Worm (Caenorhabditis elegans) whole organism, young adult: ENCODE measurements around the gene cest-24.

ENCODE experiments used
- B0019.2 ChIP-seq: fragments of 200-800 bp; sonication (Bioruptor generic); conservative IDR thresholded peaks from 2 replicates; pipeline ENCODE4 v1.3.6; 2022; ENCODE audit warnings: missing genetic modification reagents, missing genetic modification characterization, missing compliant biosample characterization
- B0261.1 ChIP-seq: sonication (generic microtip); optimal IDR thresholded peaks from 2 replicates; lab custom pipeline; 2016; ENCODE audit warnings: mild to moderate bottlenecking, missing genetic modification characterization, moderate library complexity, missing compliant biosample characterization
- F57C9.4 ChIP-seq: sonication (generic microtip); optimal IDR thresholded peaks from 2 replicates; lab custom pipeline; 2017; ENCODE audit warnings: mild to moderate bottlenecking, missing genetic modification characterization, missing compliant biosample characterization
- Y53G8AR.9 ChIP-seq: fragments of 200-800 bp; sonication (Bioruptor generic); conservative IDR thresholded peaks from 2 replicates; pipeline ENCODE4 v1.3.6; 2022; ENCODE audit warnings: missing genetic modification reagents, missing genetic modification characterization, missing compliant biosample characterization
- Y56A3A.18 ChIP-seq: fragments of 200-800 bp; sonication (Bioruptor generic); IDR thresholded peaks from 2 replicates; pipeline ENCODE4 v1.3.6; 2022; ENCODE audit warnings: missing genetic modification reagents, missing genetic modification characterization, missing compliant biosample characterization
- Y79H2A.3 ChIP-seq: fragments of 200-800 bp; sonication (Bioruptor generic); conservative IDR thresholded peaks from 2 replicates; pipeline ENCODE4 v1.3.6; 2022; ENCODE audit warnings: missing genetic modification reagents, missing genetic modification characterization, missing compliant biosample characterization
- Y95B8A.8 ChIP-seq: fragments of 200-800 bp; sonication (Bioruptor generic); IDR thresholded peaks from 2 replicates; pipeline ENCODE4 v1.3.6; 2022; ENCODE audit warnings: missing genetic modification reagents, missing genetic modification characterization, missing compliant biosample characterization
- ccch-3 ChIP-seq: fragments of 200-800 bp; sonication (Bioruptor generic); optimal IDR thresholded peaks from 2 replicates; lab custom pipeline; 2018; ENCODE audit warnings: mild to moderate bottlenecking, missing genetic modification characterization, missing compliant biosample characterization
- cebp-1 ChIP-seq, 2 experiments: fragments of 200-800 bp in 1 of 2; sonication (Bioruptor generic) in 1 of 2; sonication (generic microtip) in 1 of 2; IDR thresholded peaks in 1 of 2; optimal IDR thresholded peaks in 1 of 2; 2 replicates each; pipeline versions ENCODE4 v1.3.6 to Lab custom; 2017 to 2022; ENCODE audit warnings: missing compliant biosample characterization in 2 of 2, missing genetic modification characterization in 2 of 2, mild to moderate bottlenecking in 1 of 2, missing genetic modification reagents in 1 of 2, moderate library complexity in 1 of 2
- ceh-40 ChIP-seq: fragments of 200-800 bp; sonication (Bioruptor generic); IDR thresholded peaks from 2 replicates; pipeline ENCODE4 v1.3.6; 2022; ENCODE audit warnings: missing genetic modification characterization, missing compliant biosample characterization
- ceh-58 ChIP-seq: fragments of 200-800 bp; sonication (Bioruptor generic); IDR thresholded peaks from 2 replicates; pipeline ENCODE4 v1.3.6; 2022; ENCODE audit warnings: missing genetic modification characterization, missing compliant biosample characterization
- ceh-79 ChIP-seq: sonication (generic microtip); optimal IDR thresholded peaks from 2 replicates; lab custom pipeline; 2017; ENCODE audit warnings: mild to moderate bottlenecking, missing genetic modification characterization, missing compliant biosample characterization
- dpl-1 ChIP-seq: fragments of 150-350 bp; optimal IDR thresholded peaks from 2 replicates; lab custom pipeline; 2014; ENCODE audit warnings: missing biosample characterization, missing genetic modification reagents, missing genetic modification characterization
- egl-18 ChIP-seq: fragments of 200-800 bp; sonication (Bioruptor generic); IDR thresholded peaks from 2 replicates; pipeline ENCODE4 v1.3.6; 2022; ENCODE audit warnings: missing genetic modification reagents, missing genetic modification characterization, missing compliant biosample characterization
- hlh-12 ChIP-seq: sonication (generic microtip); optimal IDR thresholded peaks from 2 replicates; lab custom pipeline; 2016; ENCODE audit warnings: missing genetic modification characterization, missing compliant biosample characterization
- hlh-26 ChIP-seq: fragments of 200-800 bp; sonication (Bioruptor generic); conservative IDR thresholded peaks from 2 replicates; pipeline ENCODE4 v1.3.6; 2022; ENCODE audit warnings: missing genetic modification reagents, missing genetic modification characterization, missing compliant biosample characterization
- hmg-1.2 ChIP-seq: fragments of 200-800 bp; sonication (Bioruptor generic); IDR thresholded peaks from 2 replicates; pipeline ENCODE4 v1.3.6; 2022; ENCODE audit warnings: missing genetic modification reagents, missing genetic modification characterization, missing compliant biosample characterization
- let-526 ChIP-seq: fragments of 200-800 bp; sonication (Bioruptor generic); IDR thresholded peaks from 2 replicates; pipeline ENCODE4 v1.3.6; 2022; ENCODE audit warnings: missing genetic modification reagents, missing genetic modification characterization, missing compliant biosample characterization
- lin-40 ChIP-seq: sonication (generic microtip); optimal IDR thresholded peaks from 2 replicates; lab custom pipeline; 2016; ENCODE audit warnings: missing genetic modification characterization, mild to moderate bottlenecking, missing compliant biosample characterization, missing genotype, missing genetic modification reagents
- lin-54 ChIP-seq: fragments of 200-800 bp; sonication (Bioruptor generic); optimal IDR thresholded peaks from 2 replicates; lab custom pipeline; 2018; ENCODE audit warnings: mild to moderate bottlenecking, missing genetic modification characterization, missing compliant biosample characterization
- lsy-27 ChIP-seq: sonication (generic microtip); optimal IDR thresholded peaks from 2 replicates; lab custom pipeline; 2017; ENCODE audit warnings: missing genetic modification characterization, mild to moderate bottlenecking, missing compliant biosample characterization, antibody characterized with exemption, missing genotype, borderline replicate concordance; ENCODE audit not compliant: insufficient read depth
- madf-6 ChIP-seq: fragments of 200-800 bp; sonication (Bioruptor generic); IDR thresholded peaks from 2 replicates; pipeline ENCODE4 v1.3.6; 2022; ENCODE audit warnings: missing genetic modification reagents, missing genetic modification characterization, missing compliant biosample characterization
- mes-4 ChIP-seq: sonication (generic microtip); optimal IDR thresholded peaks from 2 replicates; lab custom pipeline; 2016; ENCODE audit warnings: missing genotype, missing genetic modification characterization, missing compliant biosample characterization
- nhr-80 ChIP-seq: sonication (generic microtip); optimal IDR thresholded peaks from 2 replicates; lab custom pipeline; 2016; ENCODE audit warnings: missing genetic modification characterization, missing compliant biosample characterization
- rcor-1 ChIP-seq: fragments of 200-800 bp; sonication (Bioruptor generic); IDR thresholded peaks from 2 replicates; pipeline ENCODE4 v1.3.6; 2022; ENCODE audit warnings: missing genetic modification reagents, missing genetic modification characterization, missing compliant biosample characterization
- rpc-1 ChIP-seq, 2 experiments: fragments of 150-350 bp in 1 of 2; sonication (generic microtip) in 1 of 2; optimal IDR thresholded peaks; 2 replicates each; lab custom pipeline; 2014 to 2018; ENCODE audit warnings: missing biosample characterization in 1 of 2, missing genetic modification characterization in 1 of 2, missing genetic modification reagents in 1 of 2, missing genotype in 1 of 2
- sdz-38 ChIP-seq: sonication (generic microtip); optimal IDR thresholded peaks from 2 replicates; lab custom pipeline; 2016; ENCODE audit warnings: missing genotype, missing genetic modification characterization, missing compliant biosample characterization
- snpc-1.3 ChIP-seq: sonication (generic microtip); optimal IDR thresholded peaks from 2 replicates; lab custom pipeline; 2017; ENCODE audit warnings: missing genetic modification characterization, mild to moderate bottlenecking, missing compliant biosample characterization, antibody characterized with exemption, moderate library complexity, missing genotype, missing genetic modification reagents; ENCODE audit not compliant: insufficient read depth
- snpc-3.4 ChIP-seq: sonication (generic microtip); optimal IDR thresholded peaks from 2 replicates; lab custom pipeline; 2017; ENCODE audit warnings: missing genetic modification characterization, mild to moderate bottlenecking, missing compliant biosample characterization, antibody characterized with exemption, moderate library complexity, missing genotype, missing genetic modification reagents
- sptf-2 ChIP-seq: fragments of 200-800 bp; sonication (Bioruptor generic); optimal IDR thresholded peaks from 2 replicates; lab custom pipeline; 2018; ENCODE audit warnings: mild to moderate bottlenecking, missing genetic modification characterization, missing compliant biosample characterization
- tbp1 ChIP-seq: fragments of 200-800 bp; sonication (Bioruptor generic); optimal IDR thresholded peaks from 2 replicates; lab custom pipeline; 2018; ENCODE audit warnings: mild to moderate bottlenecking, missing genetic modification characterization, missing compliant biosample characterization
- tbx-9 ChIP-seq: sonication (generic microtip); optimal IDR thresholded peaks from 2 replicates; lab custom pipeline; 2016; ENCODE audit warnings: borderline replicate concordance, missing genetic modification characterization, inconsistent platforms, missing compliant biosample characterization
- tlf-1 ChIP-seq: fragments of 200-800 bp; sonication (Bioruptor generic); optimal IDR thresholded peaks from 2 replicates; lab custom pipeline; 2018; ENCODE audit warnings: mild to moderate bottlenecking, missing genetic modification characterization, missing compliant biosample characterization
- zfh-2 ChIP-seq: fragments of 200-800 bp; sonication (Bioruptor generic); conservative IDR thresholded peaks from 2 replicates; pipeline ENCODE4 v1.3.6; 2022; ENCODE audit warnings: missing genetic modification reagents, missing genetic modification characterization, missing compliant biosample characterization
- ztf-22 ChIP-seq: fragments of 200-800 bp; sonication (Bioruptor generic); optimal IDR thresholded peaks from 2 replicates; lab custom pipeline; 2018; ENCODE audit warnings: mild to moderate bottlenecking, missing genetic modification characterization, moderate library complexity, missing compliant biosample characterization
- ztf-3 ChIP-seq: fragments of 200-800 bp; sonication (Bioruptor generic); optimal IDR thresholded peaks from 2 replicates; lab custom pipeline; 2018; ENCODE audit warnings: mild to moderate bottlenecking, missing genetic modification characterization, missing compliant biosample characterization

cest-24 gene

DNA sequence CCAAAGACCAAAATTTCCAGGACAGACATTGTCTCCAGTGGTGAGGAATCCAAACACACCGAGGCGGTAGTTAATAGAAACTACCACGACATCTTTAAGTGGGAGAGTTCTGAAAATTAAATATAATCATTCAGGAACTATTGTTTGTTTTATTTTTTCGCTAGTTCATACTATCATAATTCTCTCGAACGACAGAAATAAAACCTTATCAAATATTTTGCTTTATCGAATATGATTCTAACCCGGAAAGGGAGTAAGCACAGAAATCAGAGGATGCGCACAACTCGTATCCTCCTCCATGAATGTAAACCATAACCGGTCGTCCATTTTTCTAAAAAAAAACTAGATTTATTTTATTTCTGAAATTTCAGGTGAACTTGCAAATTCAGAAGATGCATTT, 48.1 kb downstream of the cest-24 start:
- no peak for TF ChIP-seq hlh-26
- TF ChIP-seq Y95B8A.8 (GFP tag; lab: Robert Waterston, UW) = no peak
- TF ChIP-seq Y53G8AR.9 = no peak
- TF ChIP-seq Y79H2A.3 (GFP tag; lab: Robert Waterston, UW) = no peak

DNA sequence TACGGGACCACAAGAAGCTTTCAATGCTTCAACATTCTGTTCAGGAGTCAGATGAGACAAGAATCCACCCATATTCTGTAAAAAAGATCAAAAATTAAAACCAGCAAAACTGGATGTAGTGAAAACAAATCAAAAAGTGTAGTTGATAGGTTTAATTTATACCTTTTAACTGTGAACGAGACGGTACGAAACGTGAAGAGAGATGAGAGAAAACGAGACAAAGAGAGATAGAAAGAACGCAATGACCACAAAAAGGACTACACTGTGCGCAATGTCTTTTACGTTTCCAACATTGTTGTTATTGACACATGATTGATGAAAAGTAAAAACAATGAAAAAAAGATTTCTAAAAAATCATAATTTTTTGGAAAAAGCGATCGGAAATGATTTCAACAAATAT, 48.9 kb downstream of the cest-24 start, which contains the start of gene cest-33:
Gene cest-33, minus strand, starts transcription at position 75 of the 400 bp plus-strand sequence.
- TF ChIP-seq hmg-1.2 (GFP tag; lab: Robert Waterston, UW) = peak; percentile 49; the same call in 1 of the 2 replicates
- peak; percentile 10 for TF ChIP-seq tbp1
- TF ChIP-seq B0019.2 (GFP tag; lab: Robert Waterston, UW) = no peak
- TF ChIP-seq cebp-1 (GFP tag; IDR thresholded peaks at IDR 0.05; lab: Robert Waterston, UW) = no peak
- TF ChIP-seq cebp-1 (tag; optimal IDR thresholded peaks at IDR 0.05; lab: Kevin White, UChicago) = no peak
- TF ChIP-seq lin-54 (GFP tag; lab: Kevin White, UChicago) = no peak
- TF ChIP-seq lin-40 (tag; lab: Kevin White, UChicago) = peak; percentile 12
- no peak for TF ChIP-seq ceh-58
- no peak for TF ChIP-seq Y56A3A.18 (GFP tag; lab: Robert Waterston, UW)
- TF ChIP-seq B0261.1 (tag; lab: Kevin White, UChicago) = no peak
- TF ChIP-seq zfh-2 = no peak
- TF ChIP-seq tlf-1 (GFP tag; lab: Kevin White, UChicago) = no peak
- TF ChIP-seq hlh-12 (tag; lab: Kevin White, UChicago) = no peak
- TF ChIP-seq nhr-80 (tag; lab: Kevin White, UChicago) = peak; percentile 22
- no peak for TF ChIP-seq let-526

- TF ChIP-seq ceh-79 = no peak
- TF ChIP-seq tlf-1 (GFP tag; lab: Kevin White, UChicago) = no peak
- TF ChIP-seq sptf-2 (GFP tag; lab: Kevin White, UChicago) = no peak
- TF ChIP-seq Y95B8A.8 (GFP tag; lab: Robert Waterston, UW) = no peak
- TF ChIP-seq B0019.2 (GFP tag; lab: Robert Waterston, UW) = no peak
- TF ChIP-seq cebp-1 (GFP tag; IDR thresholded peaks at IDR 0.05; lab: Robert Waterston, UW) = no peak
- TF ChIP-seq cebp-1 (tag; optimal IDR thresholded peaks at IDR 0.05; lab: Kevin White, UChicago) = no peak
- no peak for TF ChIP-seq tbx-9 (tag; lab: Kevin White, UChicago)
- no peak for TF ChIP-seq ztf-22
- TF ChIP-seq dpl-1 = no peak
- TF ChIP-seq sdz-38 (tag; lab: Kevin White, UChicago) = no peak
- no peak for TF ChIP-seq snpc-3.4 (tag; lab: Kevin White, UChicago)
- TF ChIP-seq madf-6 = no peak
- no peak for TF ChIP-seq lsy-27 (tag; lab: Kevin White, UChicago)
- no peak for TF ChIP-seq F57C9.4 (tag; lab: Kevin White, UChicago)
- no peak for TF ChIP-seq ztf-3 (GFP tag; lab: Kevin White, UChicago)
- TF ChIP-seq rpc-1 (optimal IDR thresholded peaks at IDR 0.05; lab: Kevin White, UChicago) = no peak
- TF ChIP-seq rpc-1 (tag; optimal IDR thresholded peaks at IDR 0.05; lab: Kevin White, UChicago) = no peak
- no peak for TF ChIP-seq ccch-3 (GFP tag; lab: Kevin White, UChicago)
- no peak for TF ChIP-seq ceh-40
- no peak for TF ChIP-seq lin-54 (GFP tag; lab: Kevin White, UChicago)
- TF ChIP-seq B0261.1 (tag; lab: Kevin White, UChicago) = no peak
Measured at ce11 chrV:6368494-6368893, 51.8 kb downstream of the cest-24 start.

- no peak for TF ChIP-seq rcor-1
- TF ChIP-seq snpc-1.3 (tag; lab: Kevin White, UChicago) = no peak
- no peak for TF ChIP-seq nhr-80 (tag; lab: Kevin White, UChicago)
- no peak for TF ChIP-seq egl-18 (GFP tag; lab: Robert Waterston, UW)
- TF ChIP-seq mes-4 (tag; lab: Kevin White, UChicago) = no peak
Measured at ce11 chrV:6374844-6375243, 58.1 kb downstream of the cest-24 start, which contains the start of gene F13H6.5. TSS of gene F13H6.5 (minus strand) at chrV:6374944.
